Worm (Caenorhabditis elegans): ENCODE results near the gene math-37.

Gene math-37

ce11 chrII:2083726-2084179 is 38.2 kb downstream of the math-37 start, which contains the start of the genes T16A1.5 and fbxc-49:
Gene T16A1.5 (minus strand): TSS chrII:2083826.
Gene fbxc-49 (plus strand): TSS chrII:2084129.
- TF ChIP-seq lin-39 (tag; optimal IDR thresholded peaks at IDR 0.05) (no peak), mbf-1 (tag; optimal IDR thresholded peaks at IDR 0.05) (no peak), blmp-1 (tag; optimal IDR thresholded peaks at IDR 0.05; ENCODE audit: insufficient read depth) (no peak), skn-1 (tag; optimal IDR thresholded peaks at IDR 0.05) (no peak), nhr-12 (tag; optimal IDR thresholded peaks at IDR 0.05) (no peak), nhr-25 (tag; optimal IDR thresholded peaks at IDR 0.05) (no peak), unc-39 (tag; optimal IDR thresholded peaks at IDR 0.05) (no peak), sma-9 (GFP tag; optimal IDR thresholded peaks at IDR 0.05) (no peak), sma-9 (tag; optimal IDR thresholded peaks at IDR 0.05) (no peak), elt-3 (tag; optimal IDR thresholded peaks at IDR 0.05) (no peak), lsy-2 (tag; optimal IDR thresholded peaks at IDR 0.05) (no peak), ztf-4 (tag; optimal IDR thresholded peaks at IDR 0.05) (no peak), R02D3.7 (tag; optimal IDR thresholded peaks at IDR 0.05) (no peak), nhr-77 (tag; optimal IDR thresholded peaks at IDR 0.05) (no peak), peb-1 (tag; optimal IDR thresholded peaks at IDR 0.05) (no peak), dmd-4 (tag; optimal IDR thresholded peaks at IDR 0.05) (no peak), nhr-23 (tag; optimal IDR thresholded peaks at IDR 0.05) (no peak), fos-1 (tag; optimal IDR thresholded peaks at IDR 0.05) (no peak), mab-5 (tag; optimal IDR thresholded peaks at IDR 0.05) (no peak), alr-1 (tag; optimal IDR thresholded peaks at IDR 0.05) (no peak), nhr-11 (tag; optimal IDR thresholded peaks at IDR 0.05) (no peak)

- TF ChIP-seq C34F6.9 (tag; optimal IDR thresholded peaks at IDR 0.05) (no peak), alr-1 (tag; optimal IDR thresholded peaks at IDR 0.05) (no peak), sem-4 (tag; optimal IDR thresholded peaks at IDR 0.05) (no peak), sma-3 (GFP tag; optimal IDR thresholded peaks at IDR 0.05) (no peak), unc-39 (tag; optimal IDR thresholded peaks at IDR 0.05) (no peak), lin-11 (tag; optimal IDR thresholded peaks at IDR 0.05) (no peak), blmp-1 (tag; optimal IDR thresholded peaks at IDR 0.05; ENCODE audit: insufficient read depth) (no peak), sma-9 (GFP tag; optimal IDR thresholded peaks at IDR 0.05) (no peak), sma-9 (tag; optimal IDR thresholded peaks at IDR 0.05) (no peak), nhr-77 (tag; optimal IDR thresholded peaks at IDR 0.05) (no peak), nhr-129 (tag; optimal IDR thresholded peaks at IDR 0.05) (no peak), gmeb-1 (tag; optimal IDR thresholded peaks at IDR 0.05) (no peak), R02D3.7 (tag; optimal IDR thresholded peaks at IDR 0.05) (no peak), nhr-237 (tag; optimal IDR thresholded peaks at IDR 0.05) (no peak), lsy-2 (tag; optimal IDR thresholded peaks at IDR 0.05) (no peak), aly-2 (tag; optimal IDR thresholded peaks at IDR 0.05) (no peak)
Observed at ce11 chrII:2081257-2081656, 40.7 kb downstream of the math-37 start, which contains the start of gene T16A1.4. Gene T16A1.4 (plus strand): TSS chrII:2081557.

ce11 chrII:2080425-2080824 is 41.6 kb downstream of the math-37 start, which contains the start of gene F07E5.9:
Gene F07E5.9 (minus strand): TSS chrII:2080525.
- TF ChIP-seq lin-39 (tag; optimal IDR thresholded peaks at IDR 0.05) (no peak), snpc-4 (tag; optimal IDR thresholded peaks at IDR 0.05) (no peak), ceh-82 (tag; optimal IDR thresholded peaks at IDR 0.05) (no peak), nhr-23 (tag; optimal IDR thresholded peaks at IDR 0.05) (no peak), nhr-129 (tag; optimal IDR thresholded peaks at IDR 0.05) (no peak), dmd-4 (tag; optimal IDR thresholded peaks at IDR 0.05) (no peak), zag-1 (tag; optimal IDR thresholded peaks at IDR 0.05) (no peak), ztf-1 (GFP tag; conservative IDR thresholded peaks at IDR 0.05) (no peak), fos-1 (tag; optimal IDR thresholded peaks at IDR 0.05) (no peak), gmeb-1 (tag; optimal IDR thresholded peaks at IDR 0.05) (no peak), nhr-77 (tag; optimal IDR thresholded peaks at IDR 0.05) (no peak), F13H6.1 (tag; optimal IDR thresholded peaks at IDR 0.05) (no peak), unc-62 (GFP tag; optimal IDR thresholded peaks at IDR 0.05) (no peak)

ce11 chrII:2076467-2076866 is 45.5 kb downstream of the math-37 start:
- TF ChIP-seq lin-13 (GFP tag; optimal IDR thresholded peaks at IDR 0.05) = no peak
- no peak for TF ChIP-seq unc-39 (tag; optimal IDR thresholded peaks at IDR 0.05)
- no peak for TF ChIP-seq nhr-21 (tag; optimal IDR thresholded peaks at IDR 0.05)
- no peak for TF ChIP-seq nhr-77 (tag; optimal IDR thresholded peaks at IDR 0.05)
- TF ChIP-seq nhr-11 (tag; optimal IDR thresholded peaks at IDR 0.05) = no peak
- TF ChIP-seq unc-55 (GFP tag; optimal IDR thresholded peaks at IDR 0.05) = no peak
- no peak for TF ChIP-seq fos-1 (tag; optimal IDR thresholded peaks at IDR 0.05)
- TF ChIP-seq nhr-10 (tag; optimal IDR thresholded peaks at IDR 0.05) = no peak
- no peak for TF ChIP-seq elt-3 (tag; optimal IDR thresholded peaks at IDR 0.05)
- no peak for TF ChIP-seq ZK546.5 (tag; optimal IDR thresholded peaks at IDR 0.05)
- no peak for TF ChIP-seq nhr-6 (tag; optimal IDR thresholded peaks at IDR 0.05)
- TF ChIP-seq unc-62 (GFP tag; optimal IDR thresholded peaks at IDR 0.05) = no peak
- no peak for TF ChIP-seq nhr-237 (tag; optimal IDR thresholded peaks at IDR 0.05)

Data from whole organism, L2 larva.